Fruit fly (Drosophila melanogaster): ENCODE data around the gene LManI.

The LManI gene

DNA sequence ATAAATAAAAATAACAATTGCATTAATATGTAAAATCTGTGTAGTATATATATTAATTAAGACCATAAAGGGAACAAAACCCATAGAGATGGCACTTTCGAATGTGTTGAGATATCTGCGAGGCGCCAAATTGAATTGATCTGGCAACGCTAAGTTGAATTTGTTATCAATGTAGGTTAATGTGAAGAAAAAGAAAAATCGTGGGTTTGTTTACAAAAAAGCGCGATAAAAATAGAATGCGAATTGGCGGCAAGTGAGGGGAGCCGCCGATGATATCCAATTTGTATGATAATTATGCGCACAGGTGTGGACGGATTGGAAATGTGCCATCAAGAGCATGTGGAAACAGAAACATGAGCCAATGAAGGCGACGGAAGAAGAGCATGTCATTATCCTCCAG is 22.8 kb upstream of the LManI start (continued):
- TF ChIP-seq D19A (tag; optimal IDR thresholded peaks at IDR 0.05): no peak
- TF ChIP-seq hth (optimal IDR thresholded peaks at IDR 0.05): no peak
- no peak for TF ChIP-seq CG12236 (GFP tag; optimal IDR thresholded peaks at IDR 0.05)
- peak; percentile 30 for TF ChIP-seq CG14710 (tag; optimal IDR thresholded peaks at IDR 0.05)
- no peak for TF ChIP-seq CG3163 (GFP tag; optimal IDR thresholded peaks at IDR 0.05)
- peak; percentile 34; the same call in 1 of the 2 replicates for TF ChIP-seq Bgb (GFP tag; IDR thresholded peaks at IDR 0.05; ENCODE audit: partially characterized antibody)
- no peak for TF ChIP-seq CG1024 (GFP tag; IDR thresholded peaks at IDR 0.05)
- no peak for TF ChIP-seq Adf1 (GFP tag; IDR thresholded peaks at IDR 0.05)
- TF ChIP-seq Ets97D (GFP tag; optimal IDR thresholded peaks at IDR 0.05): peak; percentile 18
- TF ChIP-seq CTCF (GFP tag; optimal IDR thresholded peaks at IDR 0.05): peak; percentile 29
- TF ChIP-seq Fer2 (tag; optimal IDR thresholded peaks at IDR 0.05): no peak
- TF ChIP-seq CG31441 (GFP tag; IDR thresholded peaks at IDR 0.05): no peak
- TF ChIP-seq bigmax (GFP tag; optimal IDR thresholded peaks at IDR 0.05): peak; percentile 91
- TF ChIP-seq CG4404 (GFP tag; IDR thresholded peaks at IDR 0.05): no peak
- no peak for TF ChIP-seq CG13775 (GFP tag; optimal IDR thresholded peaks at IDR 0.05)
- no peak for TF ChIP-seq Hr51 (GFP tag; optimal IDR thresholded peaks at IDR 0.05)
- TF ChIP-seq CG4854 (GFP tag; optimal IDR thresholded peaks at IDR 0.05): no peak
- TF ChIP-seq MBD-R2 (GFP tag; IDR thresholded peaks at IDR 0.05): peak; percentile 34; the same call in 1 of the 2 replicates
- 0 out of 3 replicates have a peak, but pooled peaks have one; percentile 28 for TF ChIP-seq ci (GFP tag; IDR thresholded peaks at IDR 0.05)
- peak; percentile 63 for TF ChIP-seq trem (tag; optimal IDR thresholded peaks at IDR 0.05)
- no peak for TF ChIP-seq ase (GFP tag; IDR thresholded peaks at IDR 0.05)
- TF ChIP-seq CG15479 (GFP tag; optimal IDR thresholded peaks at IDR 0.05): no peak
- TF ChIP-seq Eip74EF (GFP tag; optimal IDR thresholded peaks at IDR 0.05): no peak
- TF ChIP-seq CG34224 (GFP tag; IDR thresholded peaks at IDR 0.05; ENCODE audit: partially characterized antibody): peak; percentile 46
- TF ChIP-seq CG3838 (GFP tag; optimal IDR thresholded peaks at IDR 0.05): no peak
- peak; percentile 73 for TF ChIP-seq bbx (GFP tag; IDR thresholded peaks at IDR 0.05; ENCODE audit: partially characterized antibody)
- no peak for TF ChIP-seq zfh1 (GFP tag; IDR thresholded peaks at IDR 0.05)
- peak; percentile 63 for TF ChIP-seq BEAF-32 (GFP tag; optimal IDR thresholded peaks at IDR 0.05)
- no peak for TF ChIP-seq CG12942 (GFP tag; optimal IDR thresholded peaks at IDR 0.05)
- TF ChIP-seq HmgD (GFP tag; optimal IDR thresholded peaks at IDR 0.05): peak; percentile 4
- TF ChIP-seq Mes4 (GFP tag; optimal IDR thresholded peaks at IDR 0.05): no peak
- peak; percentile 74 for TF ChIP-seq CG13287 (GFP tag; IDR thresholded peaks at IDR 0.05; ENCODE audit: partially characterized antibody)
- no peak for TF ChIP-seq vnd (GFP tag; IDR thresholded peaks at IDR 0.05; ENCODE audit: partially characterized antibody)
- TF ChIP-seq CG7963 (GFP tag; IDR thresholded peaks at IDR 0.05; ENCODE audit: partially characterized antibody): no peak
- TF ChIP-seq ro (GFP tag; IDR thresholded peaks at IDR 0.05): no peak
- peak; percentile 19 for TF ChIP-seq CG17359 (tag; optimal IDR thresholded peaks at IDR 0.05)
- TF ChIP-seq CG14050 (GFP tag; IDR thresholded peaks at IDR 0.05): no peak
- TF ChIP-seq lbe (GFP tag; optimal IDR thresholded peaks at IDR 0.05): peak; percentile 49
- TF ChIP-seq pho (GFP tag; optimal IDR thresholded peaks at IDR 0.05): no peak
- TF ChIP-seq stwl (tag; optimal IDR thresholded peaks at IDR 0.05): peak; percentile 75
- no peak for TF ChIP-seq p53 (GFP tag; optimal IDR thresholded peaks at IDR 0.05)
- no peak for TF ChIP-seq ken (GFP tag; IDR thresholded peaks at IDR 0.05)
- TF ChIP-seq CG9215 (GFP tag; IDR thresholded peaks at IDR 0.05): no peak
- TF ChIP-seq Dll (GFP tag; IDR thresholded peaks at IDR 0.05; ENCODE audit: partially characterized antibody): peak; percentile 64; the same call in 3 of the 4 replicates
- TF ChIP-seq nau (GFP tag; optimal IDR thresholded peaks at IDR 0.05): peak; percentile 31
- TF ChIP-seq CG12659 (GFP tag; optimal IDR thresholded peaks at IDR 0.05): peak; percentile 14
- no peak for TF ChIP-seq Six4 (GFP tag; optimal IDR thresholded peaks at IDR 0.05)
- TF ChIP-seq Sry-δ (GFP tag; optimal IDR thresholded peaks at IDR 0.05): peak; percentile 80
- TF ChIP-seq Scr (GFP tag; IDR thresholded peaks at IDR 0.05; ENCODE audit: partially characterized antibody): peak; percentile 54; the same call in 1 of the 2 replicates
- no peak for TF ChIP-seq CG34376 (GFP tag; optimal IDR thresholded peaks at IDR 0.05)

Measured in whole organism, embryonic.